Fruit fly (Drosophila melanogaster): ENCODE measurements around the gene CycB3.

DNA sequence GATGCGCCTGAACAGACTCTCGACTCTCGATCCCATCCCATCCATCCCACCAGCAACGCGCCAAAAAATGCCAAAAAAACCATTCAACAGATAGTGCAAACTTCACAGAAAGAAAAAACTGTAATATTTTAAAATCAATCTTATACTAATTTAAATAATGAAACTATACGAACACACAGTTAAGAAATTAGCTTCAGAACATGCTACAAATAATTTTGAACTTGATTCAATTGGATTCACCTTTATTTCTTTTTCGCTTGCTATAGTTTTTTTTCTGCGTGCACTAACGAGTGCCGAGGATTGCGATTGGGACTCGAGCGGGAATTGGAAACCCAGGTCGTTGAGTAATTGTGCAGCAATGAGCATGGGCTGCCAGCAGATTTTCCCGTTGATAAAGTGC is 37.4 kb upstream of the CycB3 start:
- TF ChIP-seq CG9948 (tag; optimal IDR thresholded peaks at IDR 0.05) = no peak
- peak; percentile 38 for TF ChIP-seq CG8301 (tag; optimal IDR thresholded peaks at IDR 0.05)
- TF ChIP-seq Pif1B (GFP tag; optimal IDR thresholded peaks at IDR 0.05) = no peak
- no peak for TF ChIP-seq CG10348 (GFP tag; IDR thresholded peaks at IDR 0.05)
- TF ChIP-seq CG34367 (tag; optimal IDR thresholded peaks at IDR 0.05) = no peak
- TF ChIP-seq CG14655 (GFP tag; optimal IDR thresholded peaks at IDR 0.05) = peak; percentile 28
- no peak for TF ChIP-seq Pif1A (GFP tag; optimal IDR thresholded peaks at IDR 0.05)
- peak; percentile 68 for TF ChIP-seq CG32121 (GFP tag; IDR thresholded peaks at IDR 0.05)
- 0 out of 3 replicates have a peak, but pooled peaks have one; percentile 34 for TF ChIP-seq fd96Ca (GFP tag; IDR thresholded peaks at IDR 0.05)
- TF ChIP-seq CG12605 (GFP tag; IDR thresholded peaks at IDR 0.05) = no peak
- no peak for TF ChIP-seq CG15710 (tag; optimal IDR thresholded peaks at IDR 0.05)
- TF ChIP-seq rn (GFP tag; IDR thresholded peaks at IDR 0.05) = no peak
